Worm (Caenorhabditis elegans): ENCODE data around the gene T12G3.6.

DNA sequence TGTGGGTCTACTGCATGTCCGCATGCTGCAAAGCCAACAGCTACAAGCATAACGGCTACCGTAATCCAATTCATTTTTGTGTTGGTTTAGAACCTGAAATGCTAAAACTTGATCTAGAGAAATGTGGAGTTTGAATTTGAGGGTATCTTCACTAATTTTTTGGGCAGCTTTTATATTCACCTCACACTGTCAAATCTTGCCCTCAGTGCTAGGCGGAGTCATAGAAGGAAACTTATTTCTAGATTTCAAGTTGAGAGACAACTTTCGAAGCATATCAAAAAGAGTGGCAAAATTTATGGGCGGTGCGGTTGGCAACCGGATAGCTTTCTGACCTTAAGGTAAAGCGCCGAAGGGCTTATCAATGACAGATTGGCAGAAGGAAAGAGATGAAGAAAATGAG lies 15.5 kb downstream of the T12G3.6 start, which contains the start of gene lips-6:
- no peak for TF ChIP-seq med-1 (GFP tag; optimal IDR thresholded peaks at IDR 0.05; ENCODE audit: insufficient read depth)
- no peak for TF ChIP-seq flt-1 (GFP tag; IDR thresholded peaks at IDR 0.05)
- TF ChIP-seq T22C8.4 (GFP tag; IDR thresholded peaks at IDR 0.05) = no peak
- no peak for TF ChIP-seq ztf-29 (GFP tag; IDR thresholded peaks at IDR 0.05)
- no peak for TF ChIP-seq ztf-23 (GFP tag; IDR thresholded peaks at IDR 0.05)
